Worm (Caenorhabditis elegans) whole organism, early embryonic: ENCODE results near the gene nsph-4.1.
"Not testable (repeated sequence)": the region's sequence is repeated elsewhere in the genome, so short reads cannot be mapped to it uniquely, and the experiment has no call there.

Source experiments
- B0310.2 ChIP-seq: sonication (generic microtip); optimal IDR thresholded peaks from 2 replicates; lab custom pipeline; 2016; ENCODE audit warnings: mild to moderate bottlenecking, missing genetic modification characterization, missing compliant biosample characterization
- F13C5.2 ChIP-seq: sonication (generic microtip); optimal IDR thresholded peaks from 2 replicates; lab custom pipeline; 2017; ENCODE audit warnings: mild to moderate bottlenecking, missing genetic modification characterization, inconsistent platforms, missing compliant biosample characterization
- ama-1 ChIP-seq: fragments of 150-350 bp; optimal IDR thresholded peaks from 2 replicates; lab custom pipeline; 2014
- ceh-13 ChIP-seq: fragments of 200-800 bp; sonication (Bioruptor generic); optimal IDR thresholded peaks from 2 replicates; lab custom pipeline; 2018; ENCODE audit warnings: mild to moderate bottlenecking, missing genetic modification characterization, missing compliant biosample characterization
- ets-7 ChIP-seq: sonication (generic microtip); optimal IDR thresholded peaks from 2 replicates; lab custom pipeline; 2016; ENCODE audit warnings: missing genotype, missing genetic modification characterization, missing compliant biosample characterization
- flt-1 ChIP-seq: fragments of 200-800 bp; sonication (Bioruptor generic); IDR thresholded peaks from 2 replicates; pipeline ENCODE4 v1.3.6; 2022; ENCODE audit warnings: missing genetic modification characterization, missing compliant biosample characterization
- hmbx-1 ChIP-seq: sonication (generic microtip); optimal IDR thresholded peaks from 2 replicates; lab custom pipeline; 2016; ENCODE audit warnings: mild to moderate bottlenecking, missing genetic modification characterization, missing compliant biosample characterization
- hmg-4 ChIP-seq: fragments of 200-800 bp; sonication (Bioruptor generic); optimal IDR thresholded peaks from 2 replicates; lab custom pipeline; 2018; ENCODE audit warnings: mild to moderate bottlenecking, missing genetic modification characterization, missing compliant biosample characterization
- tbx-37 ChIP-seq: fragments of 200-800 bp; sonication (Bioruptor generic); conservative IDR thresholded peaks from 2 replicates; pipeline ENCODE4 v1.3.6; 2022; ENCODE audit warnings: missing genetic modification reagents, missing genetic modification characterization, missing compliant biosample characterization

DNA sequence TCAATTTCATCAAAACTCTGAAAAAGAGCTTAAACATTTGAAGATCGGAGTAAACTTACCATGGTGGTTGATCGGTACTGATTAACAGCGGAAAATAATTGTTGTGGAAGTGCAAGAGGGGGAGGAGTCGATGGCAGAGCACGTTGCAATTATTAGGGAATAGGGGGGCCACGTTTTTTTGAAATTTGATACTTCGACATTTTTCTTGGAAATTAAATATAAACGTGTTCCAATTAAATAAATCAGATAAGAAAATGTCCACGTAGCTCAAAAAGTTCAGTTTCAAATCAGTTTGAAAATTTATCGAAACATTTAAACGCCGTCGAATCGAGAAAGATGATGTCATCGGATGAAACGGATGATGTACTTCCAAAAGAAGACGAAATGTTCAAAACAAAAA is 30.1 kb downstream of the nsph-4.1 start, which contains the start of gene F36H12.9:
- not testable (repeated sequence) for TF ChIP-seq hmbx-1 (tag; lab: Kevin White, UChicago); ets-7 (tag; lab: Kevin White, UChicago); ceh-13 (GFP tag; lab: Kevin White, UChicago); B0310.2; tbx-37 (GFP tag; lab: Robert Waterston, UW); hmg-4 (GFP tag; lab: Kevin White, UChicago); F13C5.2 (tag; lab: Kevin White, UChicago); ama-1 (lab: Kevin White, UChicago); flt-1
